Fruit fly (Drosophila melanogaster): ENCODE results near the gene SF2.

The SF2 gene

DNA sequence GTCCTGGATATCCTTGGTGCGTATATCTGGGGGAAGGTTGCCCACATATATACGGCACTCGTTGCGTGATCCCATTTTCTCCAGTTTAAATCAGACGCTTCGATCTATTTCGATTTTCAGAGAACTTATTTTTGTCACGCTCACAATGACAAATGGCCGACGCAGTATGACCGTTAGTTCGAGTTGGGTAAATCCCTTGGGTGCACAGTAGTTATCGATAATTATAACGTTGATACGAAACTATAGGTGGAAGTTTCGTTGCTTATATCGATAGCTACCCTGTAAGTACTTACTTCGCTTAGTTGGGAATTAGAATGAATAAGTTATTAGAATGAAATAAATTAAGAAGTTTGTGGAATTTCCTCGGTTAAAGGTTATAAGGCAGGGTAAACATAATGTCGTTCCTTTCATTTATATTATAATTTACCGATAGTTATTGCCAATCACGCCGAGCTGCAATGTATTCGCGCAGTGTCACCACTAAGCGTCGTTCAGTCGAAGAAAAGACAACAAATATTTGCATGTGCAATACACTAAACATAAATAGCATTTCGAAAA, at the start of gene SF2, which contains the start of gene pad (continued):
- peak; percentile 28 for TF ChIP-seq CG6813 (GFP tag; optimal IDR thresholded peaks at IDR 0.05)
- TF ChIP-seq fru (optimal IDR thresholded peaks at IDR 0.05): no peak
- TF ChIP-seq CG12155 (GFP tag; optimal IDR thresholded peaks at IDR 0.05): peak; percentile 81
- peak; percentile 98 for TF ChIP-seq knrl (GFP tag; IDR thresholded peaks at IDR 0.05; ENCODE audit: partially characterized antibody)
- TF ChIP-seq dati (GFP tag; IDR thresholded peaks at IDR 0.05): no peak
- TF ChIP-seq phol (tag; optimal IDR thresholded peaks at IDR 0.05): peak; percentile 98
- no peak for TF ChIP-seq peb (GFP tag; IDR thresholded peaks at IDR 0.05)
- no peak for TF ChIP-seq wek (GFP tag; optimal IDR thresholded peaks at IDR 0.05)
- 0 out of 2 replicates have a peak, but pooled peaks have one; percentile 29 for TF ChIP-seq wor (GFP tag; IDR thresholded peaks at IDR 0.05)
- no peak for TF ChIP-seq CG16779 (GFP tag; IDR thresholded peaks at IDR 0.05)
- TF ChIP-seq CG16813 (GFP tag; IDR thresholded peaks at IDR 0.05; ENCODE audit: partially characterized antibody): peak; percentile 98
- TF ChIP-seq Camta (GFP tag; optimal IDR thresholded peaks at IDR 0.05): peak; percentile 76
- TF ChIP-seq Nf-YA (GFP tag; IDR thresholded peaks at IDR 0.05): no peak
- TF ChIP-seq CG7372 (GFP tag; IDR thresholded peaks at IDR 0.05): peak; percentile 80
- peak; percentile 56 for TF ChIP-seq Adf1 (GFP tag; IDR thresholded peaks at IDR 0.05)
- peak; percentile 74 for TF ChIP-seq CG4328 (GFP tag; optimal IDR thresholded peaks at IDR 0.05)
- TF ChIP-seq CG6765 (GFP tag; optimal IDR thresholded peaks at IDR 0.05): peak; percentile 20
- TF ChIP-seq sc (optimal IDR thresholded peaks at IDR 0.05): no peak
- peak; percentile 34 for TF ChIP-seq sc (GFP tag; optimal IDR thresholded peaks at IDR 0.05)
- TF ChIP-seq usp (GFP tag; optimal IDR thresholded peaks at IDR 0.05): no peak
- TF ChIP-seq maf-S (GFP tag; optimal IDR thresholded peaks at IDR 0.05): peak; percentile 66
- peak; percentile 89 for TF ChIP-seq CG9797 (GFP tag; optimal IDR thresholded peaks at IDR 0.05)
- TF ChIP-seq CG17359 (tag; optimal IDR thresholded peaks at IDR 0.05): peak; percentile 67
- TF ChIP-seq CG4730 (GFP tag; IDR thresholded peaks at IDR 0.05): 0 out of 2 replicates have a peak, but pooled peaks have one; percentile 39
- TF ChIP-seq Fer3 (tag; optimal IDR thresholded peaks at IDR 0.05): peak; percentile 60
- no peak for TF ChIP-seq CG4360 (GFP tag; IDR thresholded peaks at IDR 0.05)
- TF ChIP-seq CG14860 (GFP tag; IDR thresholded peaks at IDR 0.05; ENCODE audit: partially characterized antibody): peak; percentile 97
- peak; percentile 69 for TF ChIP-seq NC2β (GFP tag; optimal IDR thresholded peaks at IDR 0.05)
- TF ChIP-seq NK7.1 (GFP tag; optimal IDR thresholded peaks at IDR 0.05): peak; percentile 53
- peak; percentile 54 for TF ChIP-seq CG1792 (GFP tag; optimal IDR thresholded peaks at IDR 0.05)
- TF ChIP-seq Dip3 (GFP tag; optimal IDR thresholded peaks at IDR 0.05): peak; percentile 73
- TF ChIP-seq fd96Cb (tag; optimal IDR thresholded peaks at IDR 0.05): peak; percentile 64
- peak; percentile 59 for TF ChIP-seq CG2202 (tag; optimal IDR thresholded peaks at IDR 0.05)
- TF ChIP-seq da (GFP tag; optimal IDR thresholded peaks at IDR 0.05): peak; percentile 64
- TF ChIP-seq Sry-β (GFP tag; optimal IDR thresholded peaks at IDR 0.05): peak; percentile 18
- peak; percentile 53 for TF ChIP-seq onecut (GFP tag; IDR thresholded peaks at IDR 0.05)
- peak; percentile 64; the same call in 1 of the 2 replicates for TF ChIP-seq CG11247 (GFP tag; IDR thresholded peaks at IDR 0.05)
- TF ChIP-seq C15 (GFP tag; IDR thresholded peaks at IDR 0.05): no peak
- peak; percentile 49 for TF ChIP-seq psq (GFP tag; optimal IDR thresholded peaks at IDR 0.05)
- peak; percentile 73 for TF ChIP-seq jumu (GFP tag; optimal IDR thresholded peaks at IDR 0.05)
- TF ChIP-seq CG9932 (GFP tag; IDR thresholded peaks at IDR 0.05): peak; percentile 93
- TF ChIP-seq CG32532 (GFP tag; IDR thresholded peaks at IDR 0.05): peak; percentile 73
- TF ChIP-seq CG9876 (GFP tag; optimal IDR thresholded peaks at IDR 0.05): peak; percentile 61
- TF ChIP-seq CG18764 (GFP tag; optimal IDR thresholded peaks at IDR 0.05): peak; percentile 72
- peak; percentile 68; the same call in 1 of the 2 replicates for TF ChIP-seq ato (GFP tag; IDR thresholded peaks at IDR 0.05; ENCODE audit: partially characterized antibody)
- TF ChIP-seq NC2α (GFP tag; optimal IDR thresholded peaks at IDR 0.05): peak; percentile 51
- TF ChIP-seq CG16863 (GFP tag; optimal IDR thresholded peaks at IDR 0.05): peak; percentile 75
- TF ChIP-seq vfl (GFP tag; optimal IDR thresholded peaks at IDR 0.05): peak; percentile 85
- no peak for TF ChIP-seq cad (GFP tag; optimal IDR thresholded peaks at IDR 0.05)
- TF ChIP-seq danr (GFP tag; IDR thresholded peaks at IDR 0.05): peak; percentile 54; the same call in 1 of the 2 replicates
- TF ChIP-seq CG14710 (tag; optimal IDR thresholded peaks at IDR 0.05): peak; percentile 89
